Worm (Caenorhabditis elegans) whole organism, late embryonic: ENCODE results near the gene F52D10.4.

ENCODE experiments used
- ceh-48 ChIP-seq: sonication (generic microtip); optimal IDR thresholded peaks from 2 replicates; lab custom pipeline; 2016; ENCODE audit warnings: missing genetic modification characterization, inconsistent platforms, missing compliant biosample characterization
- ets-4 ChIP-seq: sonication (generic microtip); optimal IDR thresholded peaks from 2 replicates; lab custom pipeline; 2016; ENCODE audit warnings: missing genetic modification characterization, missing compliant biosample characterization
- eyg-1 ChIP-seq: sonication (generic microtip); optimal IDR thresholded peaks from 2 replicates; lab custom pipeline; 2016; ENCODE audit warnings: missing genotype, missing genetic modification characterization, missing compliant biosample characterization
- fkh-10 ChIP-seq: fragments of 150-350 bp; optimal IDR thresholded peaks from 2 replicates; lab custom pipeline; 2014; ENCODE audit warnings: missing biosample characterization, missing genetic modification reagents, missing genetic modification characterization
- gmeb-2 ChIP-seq: sonication (generic microtip); optimal IDR thresholded peaks from 2 replicates; lab custom pipeline; 2016; ENCODE audit warnings: missing genetic modification characterization, inconsistent platforms, missing compliant biosample characterization
- hlh-8 ChIP-seq: sonication (generic microtip); optimal IDR thresholded peaks from 2 replicates; lab custom pipeline; 2016; ENCODE audit warnings: missing genotype, missing genetic modification characterization, missing compliant biosample characterization
- madf-2 ChIP-seq: sonication (generic microtip); optimal IDR thresholded peaks from 2 replicates; lab custom pipeline; 2017; ENCODE audit warnings: missing genetic modification characterization, missing compliant biosample characterization
- pat-9 ChIP-seq: fragments of 200-800 bp; sonication (Bioruptor generic); optimal IDR thresholded peaks from 2 replicates; lab custom pipeline; 2018; ENCODE audit warnings: mild to moderate bottlenecking, missing genetic modification characterization, moderate library complexity, missing compliant biosample characterization
- rnt-1 ChIP-seq: sonication (generic microtip); optimal IDR thresholded peaks from 2 replicates; lab custom pipeline; 2016; ENCODE audit warnings: missing genetic modification characterization, missing compliant biosample characterization
- sox-2 ChIP-seq: fragments of 200-800 bp; sonication (Bioruptor generic); IDR thresholded peaks from 2 replicates; pipeline ENCODE4 v1.3.6; 2022; ENCODE audit warnings: missing genetic modification reagents, missing genetic modification characterization, missing compliant biosample characterization
- unc-3 ChIP-seq, 2 experiments: fragments of 200-800 bp in 1 of 2; sonication (Bioruptor generic) in 1 of 2; sonication (generic microtip) in 1 of 2; conservative IDR thresholded peaks in 1 of 2; optimal IDR thresholded peaks in 1 of 2; 2 replicates each; pipeline versions ENCODE4 v1.3.6 to Lab custom; 2016 to 2022; ENCODE audit warnings: missing compliant biosample characterization in 2 of 2, missing genetic modification characterization in 2 of 2, missing genetic modification reagents in 1 of 2
- unc-86 ChIP-seq: sonication (generic microtip); optimal IDR thresholded peaks from 2 replicates; lab custom pipeline; 2016; ENCODE audit warnings: missing genetic modification characterization, missing compliant biosample characterization

ce11 chrX:11571714-11572113 is 45.6 kb upstream of the F52D10.4 start:
- TF ChIP-seq gmeb-2 (no peak), rnt-1 (tag; lab: Kevin White, UChicago) (no peak), fkh-10 (GFP tag; lab: Kevin White, UChicago) (no peak), hlh-8 (tag; lab: Kevin White, UChicago) (no peak), ets-4 (tag; lab: Kevin White, UChicago) (no peak), unc-3 (GFP tag; conservative IDR thresholded peaks at IDR 0.05; lab: Robert Waterston, UW) (no peak), unc-3 (tag; optimal IDR thresholded peaks at IDR 0.05; lab: Kevin White, UChicago) (no peak), pat-9 (tag; lab: Kevin White, UChicago) (no peak), unc-86 (tag; lab: Kevin White, UChicago) (no peak), eyg-1 (tag; lab: Kevin White, UChicago) (no peak), sox-2 (GFP tag; lab: Robert Waterston, UW) (no peak), madf-2 (tag; lab: Kevin White, UChicago) (no peak), ceh-48 (tag; lab: Kevin White, UChicago) (no peak)
